Worm (Caenorhabditis elegans) whole organism, early embryonic: ENCODE data around the gene enri-2.

Experiments used
- B0310.2 ChIP-seq: sonication (generic microtip); optimal IDR thresholded peaks from 2 replicates; lab custom pipeline; 2016; ENCODE audit warnings: mild to moderate bottlenecking, missing genetic modification characterization, missing compliant biosample characterization
- F13C5.2 ChIP-seq: sonication (generic microtip); optimal IDR thresholded peaks from 2 replicates; lab custom pipeline; 2017; ENCODE audit warnings: mild to moderate bottlenecking, missing genetic modification characterization, inconsistent platforms, missing compliant biosample characterization
- aly-1 ChIP-seq: sonication (generic microtip); optimal IDR thresholded peaks from 2 replicates; lab custom pipeline; 2016; ENCODE audit warnings: missing genetic modification characterization, missing compliant biosample characterization
- ama-1 ChIP-seq: fragments of 150-350 bp; optimal IDR thresholded peaks from 2 replicates; lab custom pipeline; 2014
- ceh-13 ChIP-seq: fragments of 200-800 bp; sonication (Bioruptor generic); optimal IDR thresholded peaks from 2 replicates; lab custom pipeline; 2018; ENCODE audit warnings: mild to moderate bottlenecking, missing genetic modification characterization, missing compliant biosample characterization
- ceh-36 ChIP-seq: sonication (generic microtip); optimal IDR thresholded peaks from 2 replicates; lab custom pipeline; 2016; ENCODE audit warnings: missing genetic modification characterization, inconsistent platforms, missing compliant biosample characterization
- ets-7 ChIP-seq: sonication (generic microtip); optimal IDR thresholded peaks from 2 replicates; lab custom pipeline; 2016; ENCODE audit warnings: missing genotype, missing genetic modification characterization, missing compliant biosample characterization
- flt-1 ChIP-seq: fragments of 200-800 bp; sonication (Bioruptor generic); IDR thresholded peaks from 2 replicates; pipeline ENCODE4 v1.3.6; 2022; ENCODE audit warnings: missing genetic modification characterization, missing compliant biosample characterization
- hmbx-1 ChIP-seq: sonication (generic microtip); optimal IDR thresholded peaks from 2 replicates; lab custom pipeline; 2016; ENCODE audit warnings: mild to moderate bottlenecking, missing genetic modification characterization, missing compliant biosample characterization
- hmg-4 ChIP-seq: fragments of 200-800 bp; sonication (Bioruptor generic); optimal IDR thresholded peaks from 2 replicates; lab custom pipeline; 2018; ENCODE audit warnings: mild to moderate bottlenecking, missing genetic modification characterization, missing compliant biosample characterization
- hnd-1 ChIP-seq: sonication (generic microtip); optimal IDR thresholded peaks from 2 replicates; lab custom pipeline; 2016; ENCODE audit warnings: missing genetic modification characterization, missing compliant biosample characterization
- pes-1 ChIP-seq: fragments of 200-800 bp; sonication (Bioruptor generic); IDR thresholded peaks from 2 replicates; pipeline ENCODE4 v1.3.6; 2022; ENCODE audit warnings: missing genetic modification reagents, missing genetic modification characterization, missing compliant biosample characterization
- scrt-1 ChIP-seq: fragments of 200-800 bp; sonication (Bioruptor generic); IDR thresholded peaks from 2 replicates; pipeline ENCODE4 v1.3.6; 2022; ENCODE audit warnings: missing genetic modification characterization, missing compliant biosample characterization
- sea-1 ChIP-seq: fragments of 200-800 bp; sonication (Bioruptor generic); conservative IDR thresholded peaks from 2 replicates; pipeline ENCODE4 v1.3.6; 2022; ENCODE audit warnings: missing genetic modification characterization, missing compliant biosample characterization
- tbx-11 ChIP-seq: fragments of 200-800 bp; sonication (Bioruptor generic); IDR thresholded peaks from 2 replicates; pipeline ENCODE4 v1.3.6; 2022; ENCODE audit warnings: missing genetic modification characterization, missing compliant biosample characterization
- tbx-37 ChIP-seq: fragments of 200-800 bp; sonication (Bioruptor generic); conservative IDR thresholded peaks from 2 replicates; pipeline ENCODE4 v1.3.6; 2022; ENCODE audit warnings: missing genetic modification reagents, missing genetic modification characterization, missing compliant biosample characterization
- tra-4 ChIP-seq: sonication (generic microtip); optimal IDR thresholded peaks from 2 replicates; lab custom pipeline; 2017; ENCODE audit warnings: missing genetic modification characterization, missing compliant biosample characterization

The enri-2 gene

DNA sequence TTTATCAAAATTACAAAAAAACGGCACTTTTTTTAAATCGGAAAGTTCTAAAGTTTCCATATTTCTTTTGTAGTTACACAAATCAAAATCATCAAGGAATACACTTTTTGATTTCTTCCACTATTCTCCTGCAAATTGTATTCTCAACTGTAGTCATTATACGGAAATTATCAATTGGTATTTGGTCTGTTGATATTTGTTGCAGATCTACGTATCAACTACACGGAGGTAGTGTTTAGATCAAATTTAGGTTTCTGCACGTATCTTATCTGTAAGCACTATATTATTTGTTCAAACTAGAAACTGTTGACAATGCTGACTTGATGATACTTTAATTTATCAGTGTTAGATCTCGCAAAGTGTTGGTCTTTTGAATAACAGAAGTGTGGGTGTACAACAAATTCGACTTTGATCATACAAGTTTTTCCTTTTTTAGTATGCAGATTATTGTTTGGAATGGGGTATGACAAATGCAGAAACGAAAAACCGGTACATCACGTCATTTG is 22.7 kb downstream of the enri-2 start:
- no peak for TF ChIP-seq scrt-1 (GFP tag; lab: Robert Waterston, UW)

DNA sequence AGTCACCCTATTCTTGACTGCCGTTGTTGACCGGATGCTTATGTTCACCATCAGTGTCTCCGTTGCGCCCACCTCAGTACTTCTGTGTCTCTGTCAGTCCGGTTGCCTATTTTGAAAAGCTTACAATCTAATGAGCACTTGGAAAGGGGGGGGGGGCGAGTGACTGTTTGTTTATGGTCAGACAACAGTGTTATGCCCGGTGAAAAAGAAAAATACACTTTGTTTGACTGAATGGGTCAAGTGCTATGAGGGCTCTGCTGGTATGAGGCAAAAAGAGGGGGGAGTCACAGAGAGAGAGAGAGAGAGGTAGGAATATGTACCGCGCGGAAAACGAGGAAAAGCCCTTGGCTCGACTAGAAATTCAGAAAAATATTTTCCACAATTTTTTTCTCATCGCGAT is 25.6 kb downstream of the enri-2 start:
- no peak for TF ChIP-seq hnd-1
- no peak for TF ChIP-seq ama-1 (lab: Kevin White, UChicago)
- no peak for TF ChIP-seq F13C5.2 (tag; lab: Kevin White, UChicago)
- no peak for TF ChIP-seq hmg-4
- TF ChIP-seq tra-4, result no peak
- no peak for TF ChIP-seq ceh-13 (GFP tag; lab: Kevin White, UChicago)
- no peak for TF ChIP-seq tbx-11 (GFP tag; lab: Robert Waterston, UW)
- TF ChIP-seq scrt-1 (GFP tag; lab: Robert Waterston, UW), result no peak

DNA sequence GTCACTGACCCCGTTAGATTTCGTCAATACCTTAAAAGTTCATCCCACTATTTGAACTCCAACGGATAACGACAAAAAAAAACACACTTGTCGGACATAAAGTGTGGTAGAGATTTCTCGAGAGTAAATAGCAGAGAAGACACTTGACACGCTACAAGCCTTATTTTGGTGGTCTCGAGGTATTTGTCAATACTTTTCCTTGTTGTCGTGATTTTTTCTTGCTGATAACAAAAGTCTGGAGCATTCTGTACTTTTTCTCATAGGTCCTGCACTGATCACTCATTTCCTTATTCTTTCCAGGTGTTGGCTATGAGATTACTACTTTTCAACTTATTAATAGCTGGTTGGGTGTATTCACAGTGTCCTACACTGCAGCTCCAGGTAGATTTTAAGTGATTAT is 26.8 kb downstream of the enri-2 start, which contains the start of gene lron-1:
Gene lron-1 (plus strand): TSS at position 301 of the 400 bp plus-strand sequence.
- TF ChIP-seq sea-1 (GFP tag; lab: Robert Waterston, UW) (no peak), tra-4 (no peak), scrt-1 (GFP tag; lab: Robert Waterston, UW) (no peak), ceh-36 (tag; lab: Kevin White, UChicago) (no peak), F13C5.2 (tag; lab: Kevin White, UChicago) (no peak), ama-1 (lab: Kevin White, UChicago) (no peak), hmbx-1 (tag; lab: Kevin White, UChicago) (no peak)

DNA sequence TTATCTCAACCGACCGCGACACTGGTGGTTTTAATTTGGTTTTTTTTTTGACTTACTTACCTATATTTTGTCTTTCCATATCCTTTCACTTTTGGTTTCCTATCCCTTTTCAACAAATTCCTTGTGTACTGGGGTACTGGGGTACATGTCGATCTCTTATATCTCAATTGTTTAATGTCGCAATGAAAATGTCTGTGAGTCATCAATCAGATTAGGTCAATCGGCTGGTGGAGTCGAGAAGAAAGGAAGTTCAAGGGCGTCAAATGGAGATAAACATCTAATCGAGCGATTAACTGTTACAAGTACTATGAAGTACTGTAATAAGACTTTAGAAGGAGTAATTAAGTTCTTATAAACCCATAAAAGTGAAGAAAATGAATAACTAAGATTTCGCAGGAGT is 30.3 kb downstream of the enri-2 start:
- TF ChIP-seq tra-4, result no peak
- TF ChIP-seq scrt-1 (GFP tag; lab: Robert Waterston, UW), result no peak
- no peak for TF ChIP-seq hnd-1
- no peak for TF ChIP-seq ets-7
- TF ChIP-seq B0310.2 (tag; lab: Kevin White, UChicago), result no peak
- TF ChIP-seq flt-1 (GFP tag; lab: Robert Waterston, UW), result no peak
- TF ChIP-seq ceh-36 (tag; lab: Kevin White, UChicago), result no peak
- TF ChIP-seq hmg-4, result no peak
- no peak for TF ChIP-seq ama-1 (lab: Kevin White, UChicago)
- TF ChIP-seq aly-1, result no peak
- no peak for TF ChIP-seq F13C5.2 (tag; lab: Kevin White, UChicago)
- TF ChIP-seq ceh-13 (GFP tag; lab: Kevin White, UChicago), result no peak
- TF ChIP-seq sea-1 (GFP tag; lab: Robert Waterston, UW), result no peak
- TF ChIP-seq hmbx-1 (tag; lab: Kevin White, UChicago), result no peak
- TF ChIP-seq pes-1 (GFP tag; lab: Robert Waterston, UW), result no peak
- TF ChIP-seq tbx-37, result no peak
- TF ChIP-seq tbx-11 (GFP tag; lab: Robert Waterston, UW), result no peak

DNA sequence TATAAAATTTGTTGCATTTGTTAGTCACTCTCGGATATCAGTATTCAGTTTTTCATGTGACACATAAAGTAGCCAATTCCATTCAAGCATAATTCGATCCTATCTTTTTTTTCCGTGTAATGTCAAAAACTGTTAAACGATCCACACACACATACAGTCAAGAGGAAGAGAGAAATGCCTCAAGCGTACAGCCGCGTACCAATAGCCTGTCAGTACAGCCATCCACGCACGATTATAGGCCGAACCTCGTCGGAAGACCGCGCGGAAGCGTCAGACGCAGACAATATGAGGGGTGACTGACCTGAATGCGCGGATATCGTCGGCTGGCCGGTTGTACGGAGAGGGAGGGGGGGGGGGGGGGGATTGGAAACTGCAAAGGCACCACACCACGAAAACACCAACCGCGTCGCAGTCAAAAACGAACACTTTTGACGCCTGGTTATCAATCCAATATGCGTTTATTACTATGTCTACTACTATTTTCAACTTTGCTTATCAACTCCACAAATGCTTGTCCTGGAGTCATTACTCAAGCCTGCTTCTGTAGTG is 32.0 kb downstream of the enri-2 start, which contains the start of gene let-4:
Gene let-4 (plus strand): TSS at position 357 of the 549 bp plus-strand sequence.
- peak; percentile 14 for TF ChIP-seq ceh-36 (tag; lab: Kevin White, UChicago)
- no peak for TF ChIP-seq ama-1 (lab: Kevin White, UChicago)
- TF ChIP-seq hmg-4, result peak; percentile 85

DNA sequence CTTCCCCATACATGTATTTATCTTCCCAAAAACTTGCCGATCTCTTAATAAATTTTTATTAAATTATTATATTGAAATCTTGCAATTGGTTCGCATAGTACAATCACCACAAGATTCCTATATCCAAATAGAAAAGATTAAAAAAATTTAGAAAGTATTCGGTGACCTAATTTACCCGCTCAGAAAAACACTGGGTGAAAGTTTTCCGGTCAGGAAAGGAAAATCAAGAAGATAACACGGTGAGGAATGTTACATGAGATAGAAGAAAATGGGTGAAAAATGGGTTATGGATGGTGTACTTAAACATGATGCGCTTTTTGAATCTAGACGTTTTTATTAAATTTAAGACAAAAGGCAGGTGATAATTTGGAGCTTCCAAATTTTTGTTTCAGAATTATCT is 35.2 kb downstream of the enri-2 start:
- TF ChIP-seq sea-1 (GFP tag; lab: Robert Waterston, UW) (no peak), hmg-4 (no peak), ama-1 (lab: Kevin White, UChicago) (no peak), ceh-13 (GFP tag; lab: Kevin White, UChicago) (no peak), B0310.2 (tag; lab: Kevin White, UChicago) (no peak), tbx-37 (no peak), tbx-11 (GFP tag; lab: Robert Waterston, UW) (no peak), hnd-1 (no peak), tra-4 (no peak), ceh-36 (tag; lab: Kevin White, UChicago) (no peak), flt-1 (GFP tag; lab: Robert Waterston, UW) (no peak), hmbx-1 (tag; lab: Kevin White, UChicago) (no peak)

DNA sequence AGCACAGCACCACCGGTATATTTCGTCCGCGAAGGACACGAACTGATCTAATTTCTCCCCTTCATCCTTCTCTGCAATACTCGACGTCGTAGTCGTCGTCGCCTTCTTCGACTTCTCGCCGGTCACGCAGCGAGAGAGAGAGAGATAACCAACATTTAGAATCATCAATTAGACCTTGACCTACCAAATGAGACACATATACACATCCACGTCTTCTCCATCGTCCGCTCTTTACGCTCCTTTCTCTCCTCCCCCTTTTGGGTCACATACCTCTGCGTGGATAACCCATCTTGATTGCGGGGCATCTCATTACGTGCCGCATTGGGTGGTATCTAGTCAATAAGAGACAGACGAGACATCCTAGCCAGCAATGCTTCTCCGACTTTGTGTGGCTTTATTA is 35.8 kb downstream of the enri-2 start, which contains the start of gene sym-1:
Gene sym-1 (plus strand): TSS at position 194 of the 400 bp plus-strand sequence.
- peak; percentile 55 for TF ChIP-seq aly-1
- TF ChIP-seq tra-4, result no peak
- 0 out of 2 replicates have a peak, but pooled peaks have one; percentile 6 for TF ChIP-seq flt-1 (GFP tag; lab: Robert Waterston, UW)

DNA sequence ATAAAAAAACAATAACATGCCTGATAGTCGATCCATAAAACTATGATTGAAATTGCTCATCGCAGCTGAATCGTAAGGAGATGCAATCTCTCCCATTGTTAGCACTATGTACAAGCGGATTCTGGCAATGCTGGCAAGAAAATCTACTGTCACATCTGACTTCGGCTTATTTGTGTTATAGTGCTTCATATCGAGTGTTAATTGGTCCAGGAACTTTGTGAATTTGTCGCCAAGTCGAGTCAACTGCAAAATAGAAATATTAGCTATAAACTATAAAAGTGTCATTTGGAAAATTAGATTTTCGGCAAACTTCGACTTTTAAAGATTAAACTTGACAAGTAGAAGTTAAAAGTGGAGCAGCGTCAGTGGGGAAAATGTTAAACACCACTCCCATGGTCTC is 38.7 kb downstream of the enri-2 start:
- TF ChIP-seq flt-1 (GFP tag; lab: Robert Waterston, UW) (no peak), sea-1 (GFP tag; lab: Robert Waterston, UW) (no peak), B0310.2 (tag; lab: Kevin White, UChicago) (no peak), tra-4 (no peak), hmg-4 (no peak), hmbx-1 (tag; lab: Kevin White, UChicago) (no peak), ets-7 (no peak), ceh-13 (GFP tag; lab: Kevin White, UChicago) (no peak), tbx-11 (GFP tag; lab: Robert Waterston, UW) (no peak), tbx-37 (no peak), F13C5.2 (tag; lab: Kevin White, UChicago) (no peak), ama-1 (lab: Kevin White, UChicago) (no peak), aly-1 (no peak), scrt-1 (GFP tag; lab: Robert Waterston, UW) (no peak), ceh-36 (tag; lab: Kevin White, UChicago) (no peak), hnd-1 (no peak), pes-1 (GFP tag; lab: Robert Waterston, UW) (no peak)
